Fruit fly (Drosophila melanogaster) whole organism, embryonic: Measurements from ENCODE around the gene CG9360.

Experiments
- Ada2b ChIP-seq: fragments of 200-800 bp; sonication (Bioruptor generic); IDR thresholded peaks from 2 replicates; pipeline ENCODE4 v1.3.6; 2022; ENCODE audit warnings: missing biosample characterization, missing genetic modification characterization
- CG10274 ChIP-seq: fragments of 200-800 bp; sonication (Bioruptor generic); optimal IDR thresholded peaks from 3 replicates; lab custom pipeline; 2017; ENCODE audit warnings: missing biosample characterization, mild to moderate bottlenecking, missing genetic modification characterization
- CG10565 ChIP-seq: fragments of 200-800 bp; sonication (Bioruptor generic); optimal IDR thresholded peaks from 3 replicates; lab custom pipeline; 2016; ENCODE audit warnings: missing biosample characterization, mild to moderate bottlenecking, missing genetic modification characterization
- CG12769 ChIP-seq: fragments of 200-800 bp; sonication (Bioruptor generic); optimal IDR thresholded peaks from 2 replicates; lab custom pipeline; 2019; ENCODE audit warnings: missing biosample characterization, mild to moderate bottlenecking, missing genetic modification characterization, moderate library complexity
- CG15011 ChIP-seq: fragments of 200-800 bp; sonication (Bioruptor generic); optimal IDR thresholded peaks from 3 replicates; lab custom pipeline; 2018; ENCODE audit warnings: missing biosample characterization, mild to moderate bottlenecking, missing genetic modification characterization
- CG1602 ChIP-seq: fragments of 200-800 bp; sonication (Bioruptor generic); optimal IDR thresholded peaks from 3 replicates; lab custom pipeline; 2016; ENCODE audit warnings: missing biosample characterization, missing genetic modification characterization
- CG17328 ChIP-seq: fragments of 200-800 bp; sonication (Bioruptor generic); IDR thresholded peaks from 2 replicates; pipeline ENCODE4 v1.3.6; 2022; ENCODE audit warnings: missing biosample characterization, missing genetic modification characterization
- CG18764 ChIP-seq: fragments of 200-800 bp; sonication (Bioruptor generic); optimal IDR thresholded peaks from 3 replicates; lab custom pipeline; 2016; ENCODE audit warnings: missing biosample characterization, missing genetic modification characterization
- CG2129 ChIP-seq: fragments of 200-800 bp; sonication (Bioruptor generic); IDR thresholded peaks from 2 replicates; pipeline ENCODE4 v1.3.6; 2022; ENCODE audit warnings: missing biosample characterization, missing genetic modification characterization; ENCODE audit not compliant: partially characterized antibody
- CG2875 ChIP-seq: fragments of 200-800 bp; sonication (Bioruptor generic); optimal IDR thresholded peaks from 2 replicates; lab custom pipeline; 2017; ENCODE audit warnings: missing biosample characterization, mild to moderate bottlenecking, missing genetic modification characterization, missing genetic modification reagents
- CG30020 ChIP-seq: fragments of 200-800 bp; optimal IDR thresholded peaks from 2 replicates; lab custom pipeline; 2019; ENCODE audit warnings: missing biosample characterization, mild to moderate bottlenecking, missing genetic modification characterization, moderate library complexity
- CG3847 ChIP-seq: fragments of 200-800 bp; sonication (Bioruptor generic); IDR thresholded peaks from 2 replicates; pipeline ENCODE4 v1.3.6; 2022; ENCODE audit warnings: missing biosample characterization, missing genetic modification characterization
- CG5245 ChIP-seq: fragments of 200-800 bp; sonication (Bioruptor generic); optimal IDR thresholded peaks from 3 replicates; lab custom pipeline; 2016; ENCODE audit warnings: missing biosample characterization, missing genetic modification characterization
- CG6254 ChIP-seq: fragments of 200-800 bp; sonication (Bioruptor generic); optimal IDR thresholded peaks from 3 replicates; lab custom pipeline; 2017; ENCODE audit warnings: mild to moderate bottlenecking, missing biosample characterization, missing genetic modification reagents, missing genetic modification characterization
- CG6272 ChIP-seq: fragments of 200-800 bp; sonication (Bioruptor generic); IDR thresholded peaks from 2 replicates; pipeline ENCODE4 v1.3.6; 2022; ENCODE audit warnings: missing biosample characterization, missing genetic modification characterization
- CG7839 ChIP-seq: fragments of 200-800 bp; sonication (Bioruptor generic); optimal IDR thresholded peaks from 3 replicates; lab custom pipeline; 2018; ENCODE audit warnings: missing biosample characterization, mild to moderate bottlenecking, missing genetic modification characterization, moderate library complexity
- CG8359 ChIP-seq: fragments of 200-800 bp; sonication (Bioruptor generic); optimal IDR thresholded peaks from 2 replicates; lab custom pipeline; 2017; ENCODE audit warnings: missing biosample characterization, mild to moderate bottlenecking, missing genetic modification characterization, borderline replicate concordance
- CG8388 ChIP-seq: fragments of 200-800 bp; sonication (Bioruptor generic); optimal IDR thresholded peaks from 2 replicates; lab custom pipeline; 2019; ENCODE audit warnings: missing biosample characterization, mild to moderate bottlenecking, missing genetic modification characterization, moderate library complexity
- CG9215 ChIP-seq: fragments of 200-800 bp; sonication (Bioruptor generic); IDR thresholded peaks from 2 replicates; pipeline ENCODE4 v1.3.6; 2022; ENCODE audit warnings: missing biosample characterization, missing genetic modification characterization
- Chrac-16 ChIP-seq: fragments of 200-800 bp; sonication (Bioruptor generic); optimal IDR thresholded peaks from 3 replicates; lab custom pipeline; 2016; ENCODE audit warnings: missing biosample characterization, missing genetic modification characterization
- D19B ChIP-seq: fragments of 200-800 bp; sonication (Bioruptor generic); optimal IDR thresholded peaks from 2 replicates; lab custom pipeline; 2017; ENCODE audit warnings: missing biosample characterization, mild to moderate bottlenecking, missing genetic modification characterization
- Drgx ChIP-seq: fragments of 200-800 bp; sonication (Bioruptor generic); IDR thresholded peaks from 2 replicates; pipeline ENCODE4 v1.3.6; 2022; ENCODE audit warnings: missing biosample characterization, missing genetic modification characterization
- Ets65A ChIP-seq: fragments of 200-800 bp; sonication (Bioruptor generic); peaks from one replicate; lab custom pipeline; 2016; ENCODE audit warnings: missing biosample characterization, missing genetic modification characterization
- Hey ChIP-seq: fragments of 200-800 bp; sonication (Bioruptor generic); optimal IDR thresholded peaks from 3 replicates; lab custom pipeline; 2018; ENCODE audit warnings: missing biosample characterization, mild to moderate bottlenecking, missing genetic modification characterization
- Hmx ChIP-seq: fragments of 200-800 bp; sonication (Bioruptor generic); optimal IDR thresholded peaks from 2 replicates; lab custom pipeline; 2016; ENCODE audit warnings: missing biosample characterization, missing genetic modification characterization
- Hr78 ChIP-seq, 2 experiments: fragments of 200-800 bp in 1 of 2; fragments of >200 bp in 1 of 2; sonication (Bioruptor generic) in 1 of 2; optimal IDR thresholded peaks; 2 replicates each; lab custom pipeline; 2017 to 2019; ENCODE audit warnings: missing biosample characterization in 2 of 2, missing genetic modification characterization in 2 of 2, mild to moderate bottlenecking in 1 of 2, moderate library complexity in 1 of 2
- Jarid2 ChIP-seq: fragments of 200-800 bp; sonication (Bioruptor generic); optimal IDR thresholded peaks from 3 replicates; lab custom pipeline; 2017; ENCODE audit warnings: mild to moderate bottlenecking, missing biosample characterization, missing genetic modification reagents, missing genetic modification characterization
- Med ChIP-seq: fragments of 200-800 bp; sonication (Bioruptor generic); peaks from one replicate; lab custom pipeline; 2016; ENCODE audit warnings: missing biosample characterization, missing genetic modification characterization, mild to moderate bottlenecking, inconsistent platforms, moderate library complexity
- Oaz ChIP-seq: fragments of 200-800 bp; sonication (Bioruptor generic); IDR thresholded peaks from 2 replicates; pipeline ENCODE4 v1.3.6; 2022; ENCODE audit warnings: missing biosample characterization, missing genetic modification characterization
- abd-A ChIP-seq: fragments of 200-800 bp; sonication (Bioruptor generic); optimal IDR thresholded peaks from 3 replicates; lab custom pipeline; 2019; ENCODE audit warnings: missing biosample characterization, mild to moderate bottlenecking, missing genetic modification characterization, moderate library complexity
- bcd ChIP-seq: fragments of 200-800 bp; sonication (Bioruptor generic); optimal IDR thresholded peaks from 2 replicates; lab custom pipeline; 2017; ENCODE audit warnings: missing biosample characterization, mild to moderate bottlenecking, missing genetic modification characterization
- bowl ChIP-seq: fragments of 200-800 bp; sonication (Bioruptor generic); IDR thresholded peaks from 2 replicates; pipeline ENCODE4 v1.3.6; 2022; ENCODE audit warnings: missing biosample characterization, missing genetic modification characterization
- cad ChIP-seq: fragments of >200 bp; optimal IDR thresholded peaks from 2 replicates; lab custom pipeline; 2017; ENCODE audit warnings: missing biosample characterization, missing genetic modification characterization
- chn ChIP-seq: fragments of 200-800 bp; sonication (Bioruptor generic); optimal IDR thresholded peaks from 2 replicates; lab custom pipeline; 2016; ENCODE audit warnings: missing biosample characterization, missing genetic modification characterization
- eve ChIP-seq, 2 experiments: fragments of >200 bp; optimal IDR thresholded peaks; 2 replicates each; lab custom pipeline; 2017; ENCODE audit warnings: missing biosample characterization in 2 of 2, missing genetic modification characterization in 2 of 2
- gce ChIP-seq: fragments of 200-800 bp; sonication (Bioruptor generic); IDR thresholded peaks from 3 replicates; pipeline ENCODE4 v1.3.6; 2022; ENCODE audit warnings: missing biosample characterization, missing genetic modification characterization
- lab ChIP-seq: fragments of 200-800 bp; sonication (Bioruptor generic); optimal IDR thresholded peaks from 3 replicates; lab custom pipeline; 2017; ENCODE audit warnings: missing biosample characterization, missing genetic modification characterization, mild to moderate bottlenecking, moderate library complexity, missing genetic modification reagents
- lmd ChIP-seq: fragments of 200-800 bp; sonication (Bioruptor generic); IDR thresholded peaks from 2 replicates; pipeline ENCODE4 v1.3.6; 2022; ENCODE audit warnings: missing biosample characterization, missing genetic modification characterization
- nau ChIP-seq: fragments of 200-800 bp; sonication (Bioruptor generic); optimal IDR thresholded peaks from 3 replicates; lab custom pipeline; 2017; ENCODE audit warnings: missing biosample characterization, mild to moderate bottlenecking, missing genetic modification characterization, missing genetic modification reagents
- onecut ChIP-seq: fragments of 200-800 bp; sonication (Bioruptor generic); IDR thresholded peaks from 2 replicates; pipeline ENCODE4 v1.3.6; 2022; ENCODE audit warnings: missing biosample characterization, missing genetic modification characterization
- pfk ChIP-seq: fragments of 200-800 bp; sonication (Bioruptor generic); optimal IDR thresholded peaks from 2 replicates; lab custom pipeline; 2018; ENCODE audit warnings: missing biosample characterization, mild to moderate bottlenecking, missing genetic modification characterization, moderate library complexity
- rib ChIP-seq: fragments of 200-800 bp; sonication (Bioruptor generic); IDR thresholded peaks from 2 replicates; pipeline ENCODE4 v1.3.6; 2022; ENCODE audit warnings: missing biosample characterization, missing genetic modification characterization
- schlank ChIP-seq: fragments of 200-800 bp; sonication (Bioruptor generic); optimal IDR thresholded peaks from 2 replicates; lab custom pipeline; 2018; ENCODE audit warnings: missing biosample characterization, mild to moderate bottlenecking, missing genetic modification characterization
- sens ChIP-seq: fragments of 200-800 bp; sonication (Bioruptor generic); peaks from one replicate; lab custom pipeline; 2016; ENCODE audit warnings: missing biosample characterization, missing genetic modification characterization
- slp2 ChIP-seq: fragments of 200-800 bp; sonication (Bioruptor generic); optimal IDR thresholded peaks from 2 replicates; lab custom pipeline; 2016; ENCODE audit warnings: missing biosample characterization, missing genetic modification characterization
- tgo ChIP-seq: fragments of 200-800 bp; sonication (Bioruptor generic); IDR thresholded peaks from 3 replicates; pipeline ENCODE4 v1.3.6; 2022; ENCODE audit warnings: missing biosample characterization, missing genetic modification characterization
- toy ChIP-seq: fragments of 200-800 bp; sonication (Bioruptor generic); IDR thresholded peaks from 2 replicates; pipeline ENCODE4 v1.3.6; 2022; ENCODE audit warnings: missing biosample characterization, missing genetic modification characterization
- ttk ChIP-seq: fragments of 200-800 bp; sonication (Bioruptor generic); IDR thresholded peaks from 2 replicates; pipeline ENCODE4 v2.1.2; 2022; ENCODE audit warnings: missing biosample characterization, missing genetic modification characterization
- tx ChIP-seq: fragments of 200-800 bp; sonication (Bioruptor generic); optimal IDR thresholded peaks from 2 replicates; lab custom pipeline; 2016; ENCODE audit warnings: missing biosample characterization, missing genetic modification characterization
- unc-4 ChIP-seq: fragments of 200-800 bp; sonication (Bioruptor generic); IDR thresholded peaks from 2 replicates; pipeline ENCODE4 v1.3.6; 2022; ENCODE audit warnings: missing biosample characterization, missing genetic modification characterization; ENCODE audit not compliant: partially characterized antibody
- zfh1 ChIP-seq: fragments of 200-800 bp; sonication (Bioruptor generic); IDR thresholded peaks from 3 replicates; pipeline ENCODE4 v1.3.6; 2022; ENCODE audit warnings: missing biosample characterization, missing genetic modification characterization

CG9360 gene

dm6 chrX:11713808-11714528 lies 50.4 kb downstream of the CG9360 start:
- TF ChIP-seq Ets65A (GFP tag; lab: Kevin White, UChicago) = no peak
- TF ChIP-seq lmd (GFP tag; lab: Robert Waterston, UW) = no peak
- TF ChIP-seq CG1602 (GFP tag; lab: Kevin White, UChicago) = no peak
- TF ChIP-seq CG15011 (GFP tag; lab: Kevin White, UChicago) = no peak
- no peak for TF ChIP-seq CG6272
- TF ChIP-seq nau (GFP tag; lab: Kevin White, UChicago) = no peak
- TF ChIP-seq Hmx (GFP tag; lab: Kevin White, UChicago) = no peak
- TF ChIP-seq abd-A (tag; lab: Kevin White, UChicago) = peak; percentile 52
- TF ChIP-seq tx (GFP tag; lab: Kevin White, UChicago) = no peak
- peak; percentile 69 for TF ChIP-seq sens (GFP tag; lab: Kevin White, UChicago)
- peak; percentile 30 for TF ChIP-seq CG12769 (tag; lab: Kevin White, UChicago)
- TF ChIP-seq CG5245 = no peak
- no peak for TF ChIP-seq CG8388 (GFP tag; lab: Kevin White, UChicago)
- no peak for TF ChIP-seq schlank (tag; lab: Kevin White, UChicago)
- TF ChIP-seq CG9215 (GFP tag; lab: Robert Waterston, UW) = no peak
- no peak for TF ChIP-seq CG3847 (GFP tag; lab: Robert Waterston, UW)
- TF ChIP-seq zfh1 (GFP tag; lab: Robert Waterston, UW) = no peak
- peak; percentile 34 for TF ChIP-seq Med (GFP tag; lab: Kevin White, UChicago)
- no peak for TF ChIP-seq toy (GFP tag; lab: Robert Waterston, UW)
- TF ChIP-seq chn (GFP tag; lab: Kevin White, UChicago) = no peak
- TF ChIP-seq Ada2b (GFP tag; lab: Robert Waterston, UW) = no peak
- TF ChIP-seq lab (GFP tag; lab: Kevin White, UChicago) = peak; percentile 33
- 0 out of 2 replicates have a peak, but pooled peaks have one; percentile 17 for TF ChIP-seq Drgx (GFP tag; lab: Robert Waterston, UW)
- no peak for TF ChIP-seq CG30020 (tag; lab: Kevin White, UChicago)
- no peak for TF ChIP-seq CG10565 (GFP tag; lab: Kevin White, UChicago)
- TF ChIP-seq rib (GFP tag; lab: Robert Waterston, UW) = peak; percentile 50; the same call in 1 of the 2 replicates
- TF ChIP-seq CG10274 (GFP tag; lab: Kevin White, UChicago) = no peak
- no peak for TF ChIP-seq gce (GFP tag; lab: Robert Waterston, UW)
- no peak for TF ChIP-seq ttk
- no peak for TF ChIP-seq slp2 (GFP tag; lab: Kevin White, UChicago)
- TF ChIP-seq onecut (GFP tag; lab: Robert Waterston, UW) = no peak
- TF ChIP-seq D19B (GFP tag; lab: Kevin White, UChicago) = no peak
- TF ChIP-seq bowl (GFP tag; lab: Robert Waterston, UW) = no peak
- no peak for TF ChIP-seq CG6254 (GFP tag; lab: Kevin White, UChicago)
- no peak for TF ChIP-seq tgo (GFP tag; lab: Robert Waterston, UW)
- TF ChIP-seq CG18764 = no peak
- TF ChIP-seq bcd (GFP tag; lab: Kevin White, UChicago) = no peak
- no peak for TF ChIP-seq CG2875 (GFP tag; lab: Kevin White, UChicago)
- no peak for TF ChIP-seq eve (GFP tag; optimal IDR thresholded peaks at IDR 0.05; lab: Kevin White, UChicago)
- no peak for TF ChIP-seq Chrac-16 (GFP tag; lab: Kevin White, UChicago)
- no peak for TF ChIP-seq cad
- TF ChIP-seq CG17328 = no peak
- no peak for TF ChIP-seq CG7839
- TF ChIP-seq unc-4 (GFP tag; lab: Robert Waterston, UW) = no peak
- TF ChIP-seq Hr78 (GFP tag; optimal IDR thresholded peaks at IDR 0.05; lab: Kevin White, UChicago) = no peak
- TF ChIP-seq Jarid2 (GFP tag; lab: Kevin White, UChicago) = no peak
- TF ChIP-seq CG8359 (GFP tag; lab: Kevin White, UChicago) = no peak
- TF ChIP-seq Oaz = no peak
- no peak for TF ChIP-seq CG2129 (GFP tag; lab: Robert Waterston, UW)
- no peak for TF ChIP-seq Hey
- TF ChIP-seq pfk (GFP tag; lab: Kevin White, UChicago) = no peak
